Fruit fly (Drosophila melanogaster) whole organism, prepupa: ENCODE results near the gene Rbfox1.

ENCODE experiments used
- CG15336 ChIP-seq: fragments of 200-800 bp; sonication (Bioruptor generic); IDR thresholded peaks from 2 replicates; pipeline ENCODE4 v1.3.6; 2022; ENCODE audit warnings: missing biosample characterization, missing genetic modification characterization
- CG31627 ChIP-seq: fragments of 200-800 bp; sonication (Bioruptor generic); optimal IDR thresholded peaks from 3 replicates; lab custom pipeline; 2016; ENCODE audit warnings: missing biosample characterization, missing genetic modification characterization
- Eip78C ChIP-seq: fragments of 200-800 bp; sonication (Bioruptor generic); peaks from one replicate; lab custom pipeline; 2016; ENCODE audit warnings: missing biosample characterization, missing genetic modification characterization
- Ets21C ChIP-seq: fragments of 200-800 bp; sonication (Bioruptor generic); optimal IDR thresholded peaks from 3 replicates; lab custom pipeline; 2016; ENCODE audit warnings: missing biosample characterization, missing genetic modification characterization
- OdsH ChIP-seq: fragments of 200-800 bp; sonication (Bioruptor generic); optimal IDR thresholded peaks from 3 replicates; lab custom pipeline; 2016; ENCODE audit warnings: missing biosample characterization, missing genetic modification characterization
- Sox15 ChIP-seq: fragments of 200-800 bp; sonication (Bioruptor generic); optimal IDR thresholded peaks from 3 replicates; lab custom pipeline; 2016; ENCODE audit warnings: missing biosample characterization, missing genetic modification characterization
- achi ChIP-seq: fragments of 200-800 bp; sonication (Bioruptor generic); optimal IDR thresholded peaks from 3 replicates; lab custom pipeline; 2016; ENCODE audit warnings: missing biosample characterization, missing genetic modification characterization
- net ChIP-seq: fragments of 200-800 bp; sonication (Bioruptor generic); optimal IDR thresholded peaks from 3 replicates; lab custom pipeline; 2016; ENCODE audit warnings: missing biosample characterization, missing genetic modification characterization
- salr ChIP-seq, 2 experiments: fragments of 200-800 bp; sonication (Bioruptor generic); optimal IDR thresholded peaks; 3 replicates each; lab custom pipeline; 2016 to 2018; ENCODE audit warnings: missing biosample characterization in 2 of 2, missing genetic modification characterization in 2 of 2, mild to moderate bottlenecking in 1 of 2
- spab ChIP-seq: fragments of 200-800 bp; sonication (Bioruptor generic); optimal IDR thresholded peaks from 2 replicates; lab custom pipeline; 2017; ENCODE audit warnings: missing biosample characterization, mild to moderate bottlenecking, missing genetic modification characterization, missing genetic modification reagents
- svp ChIP-seq: fragments of 200-800 bp; sonication (Bioruptor generic); peaks from one replicate; lab custom pipeline; 2016; ENCODE audit warnings: missing biosample characterization, missing genetic modification characterization

Gene Rbfox1

DNA sequence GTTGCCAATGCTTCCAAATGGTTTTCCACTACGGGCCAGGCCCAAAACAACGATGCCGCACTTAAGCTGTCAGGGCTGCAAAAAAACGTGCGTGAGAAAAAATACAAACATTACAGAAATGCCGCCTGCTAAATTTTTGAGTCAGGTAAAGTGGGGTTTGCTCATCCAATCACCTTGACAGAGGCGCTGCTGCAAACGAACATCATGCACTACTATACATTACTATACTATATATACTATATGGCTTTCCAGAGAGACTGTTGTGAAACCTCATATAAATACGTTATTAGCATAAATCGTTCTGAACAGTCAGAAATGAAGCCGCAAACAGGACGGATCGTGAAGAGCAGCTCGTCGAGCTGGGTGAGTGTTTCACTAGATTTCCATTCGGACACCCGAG is 162.0 kb downstream of the Rbfox1 start, which contains the start of gene CG14153:
Gene CG14153 (plus strand): TSS at position 301 of the 400 bp plus-strand sequence.
- TF ChIP-seq achi (GFP tag; lab: Kevin White, UChicago) (no peak), Sox15 (no peak), Eip78C (GFP tag; lab: Kevin White, UChicago) (no peak), Ets21C (GFP tag; lab: Kevin White, UChicago) (no peak), OdsH (GFP tag; lab: Kevin White, UChicago) (no peak), svp (GFP tag; lab: Kevin White, UChicago) (no peak), net (GFP tag; lab: Kevin White, UChicago) (no peak), CG15336 (no peak), spab (GFP tag; lab: Kevin White, UChicago) (no peak), salr (GFP tag; optimal IDR thresholded peaks at IDR 0.05; lab: Kevin White, UChicago) (no peak), CG31627 (GFP tag; lab: Kevin White, UChicago) (no peak)
